Fruit fly (Drosophila melanogaster) whole organism, adult: Measurements from ENCODE around the gene Elp1.

Experiments used
- CG11617 ChIP-seq: fragments of 200-800 bp; sonication (Bioruptor generic); optimal IDR thresholded peaks from 2 replicates; lab custom pipeline; 2017; ENCODE audit warnings: mild to moderate bottlenecking, missing biosample characterization, missing genetic modification reagents, missing genetic modification characterization
- CG12768 ChIP-seq: fragments of 200-800 bp; sonication (Bioruptor generic); optimal IDR thresholded peaks from 2 replicates; lab custom pipeline; 2017; ENCODE audit warnings: missing biosample characterization, missing genetic modification characterization, mild to moderate bottlenecking, moderate library complexity, missing genetic modification reagents
- CG7045 ChIP-seq: fragments of 200-800 bp; sonication (Bioruptor generic); optimal IDR thresholded peaks from 2 replicates; lab custom pipeline; 2017; ENCODE audit warnings: missing biosample characterization, mild to moderate bottlenecking, missing genetic modification characterization
- Clk ChIP-seq: fragments of 200-800 bp; sonication (Bioruptor generic); optimal IDR thresholded peaks from 2 replicates; lab custom pipeline; 2017; ENCODE audit warnings: missing biosample characterization, missing genetic modification characterization
- Mnt ChIP-seq: fragments of 200-800 bp; sonication (Bioruptor generic); optimal IDR thresholded peaks from 2 replicates; lab custom pipeline; 2016; ENCODE audit warnings: missing biosample characterization, mild to moderate bottlenecking, missing genetic modification characterization
- cnc ChIP-seq, 2 experiments: fragments of >200 bp; optimal IDR thresholded peaks; 2 replicates each; lab custom pipeline; 2017
- kay ChIP-seq: fragments of 200-800 bp; sonication (Bioruptor generic); peaks from one replicate; lab custom pipeline; 2016; ENCODE audit warnings: missing biosample characterization, missing genetic modification characterization, borderline replicate concordance
- ovo ChIP-seq: fragments of 200-800 bp; sonication (Bioruptor generic); optimal IDR thresholded peaks from 2 replicates; lab custom pipeline; 2016; ENCODE audit warnings: missing biosample characterization, missing genetic modification characterization
- tj ChIP-seq: fragments of 200-800 bp; sonication (Bioruptor generic); optimal IDR thresholded peaks from 3 replicates; lab custom pipeline; 2017; ENCODE audit warnings: missing biosample characterization, mild to moderate bottlenecking, missing genetic modification characterization, moderate library complexity
- toe ChIP-seq: fragments of 200-800 bp; sonication (Bioruptor generic); optimal IDR thresholded peaks from 2 replicates; lab custom pipeline; 2016; ENCODE audit warnings: missing biosample characterization, missing genetic modification characterization

DNA sequence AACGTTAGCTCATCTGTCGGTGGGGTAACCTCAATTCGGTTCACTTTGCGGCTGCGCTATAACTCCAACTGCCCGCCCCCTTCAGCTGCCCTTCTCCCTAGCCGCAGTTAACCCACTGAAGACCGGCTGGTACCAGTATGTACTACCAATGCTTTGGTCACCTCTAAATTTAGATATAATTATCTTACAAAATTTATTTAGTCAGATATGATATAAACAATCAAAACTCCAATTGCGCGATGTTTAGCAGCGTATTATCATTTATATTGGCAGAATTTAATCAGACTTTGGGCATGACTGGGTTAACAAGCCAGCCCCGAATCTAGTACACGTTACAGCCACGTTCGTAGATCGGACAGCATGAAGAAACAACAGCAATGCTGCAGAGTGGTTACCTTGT is 10.9 kb downstream of the Elp1 start:
- no peak for TF ChIP-seq kay (GFP tag; lab: Kevin White, UChicago)
- no peak for TF ChIP-seq Mnt (GFP tag; lab: Kevin White, UChicago)
- no peak for TF ChIP-seq Clk (GFP tag; lab: Kevin White, UChicago)
- no peak for TF ChIP-seq tj (GFP tag; lab: Kevin White, UChicago)
- no peak for TF ChIP-seq CG7045
- no peak for TF ChIP-seq toe
- TF ChIP-seq CG12768: no peak
- no peak for TF ChIP-seq ovo (GFP tag; lab: Kevin White, UChicago)
- no peak for TF ChIP-seq cnc (optimal IDR thresholded peaks at IDR 0.05; lab: Kevin White, UChicago)
- TF ChIP-seq CG11617 (GFP tag; lab: Kevin White, UChicago): no peak
